Fruit fly (Drosophila melanogaster) whole organism: Measurements from ENCODE around the gene Tango1.

ENCODE experiments used
- CG8478 ChIP-seq: fragments of >200 bp; optimal IDR thresholded peaks from 2 replicates; lab custom pipeline; 2018; ENCODE audit warnings: inconsistent platforms
- usp ChIP-seq: fragments of >200 bp; optimal IDR thresholded peaks from 2 replicates; lab custom pipeline; 2017; ENCODE audit warnings: missing biosample characterization, missing genetic modification characterization, mixed read lengths

DNA sequence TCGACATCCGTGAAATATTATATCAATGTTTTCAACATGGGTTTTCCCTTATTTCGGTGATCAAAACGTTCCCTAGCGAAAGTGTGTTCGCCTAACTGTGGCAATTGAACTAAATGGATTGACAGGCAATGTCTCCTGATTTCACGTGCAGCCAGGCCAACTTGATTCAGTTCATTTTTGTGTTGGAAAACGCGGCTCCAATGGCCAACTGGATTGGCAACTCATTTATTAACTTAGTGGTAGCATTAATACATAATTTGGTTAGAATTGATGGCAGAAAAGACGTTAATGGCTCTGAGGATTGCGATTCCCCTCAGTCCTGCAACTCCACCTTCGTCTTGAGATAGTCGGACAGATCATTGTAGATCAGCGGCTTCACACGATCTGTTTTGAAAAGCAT, 37.4 kb downstream of the Tango1 start, which contains the start of gene CG11327:
- no peak for TF ChIP-seq CG8478 (lab: Kevin White, UChicago)
- TF ChIP-seq usp (GFP tag; lab: Kevin White, UChicago), result no peak
